Worm (Caenorhabditis elegans) whole organism, young adult: ENCODE results near the gene fbxa-47.
"Not testable (repeated sequence)": the region's sequence is repeated elsewhere in the genome, so short reads cannot be mapped to it uniquely, and the experiment has no call there.

Source experiments
- F49E8.2 ChIP-seq: sonication (generic microtip); optimal IDR thresholded peaks from 3 replicates; lab custom pipeline; 2017; ENCODE audit warnings: missing genetic modification characterization, mild to moderate bottlenecking, missing compliant biosample characterization, antibody characterized with exemption, moderate library complexity; ENCODE audit not compliant: insufficient read depth
- Y67H2A.10 ChIP-seq: fragments of 200-800 bp; sonication (Bioruptor generic); conservative IDR thresholded peaks from 2 replicates; pipeline ENCODE4 v1.3.6; 2022; ENCODE audit warnings: missing genetic modification reagents, missing genetic modification characterization, missing compliant biosample characterization
- aptf-3 ChIP-seq: fragments of 200-800 bp; sonication (Bioruptor generic); IDR thresholded peaks from 2 replicates; pipeline ENCODE4 v1.3.6; 2022; ENCODE audit warnings: missing genetic modification characterization, missing compliant biosample characterization
- tbp1 ChIP-seq: fragments of 200-800 bp; sonication (Bioruptor generic); optimal IDR thresholded peaks from 2 replicates; lab custom pipeline; 2018; ENCODE audit warnings: mild to moderate bottlenecking, missing genetic modification characterization, missing compliant biosample characterization
- unc-62 ChIP-seq: fragments of 150-350 bp; optimal IDR thresholded peaks from 2 replicates; lab custom pipeline; 2014; ENCODE audit warnings: missing biosample characterization, missing genetic modification reagents, missing genetic modification characterization

ce11 chrIII:2271016-2271590 lies 38.8 kb upstream of the fbxa-47 start:
- not testable (repeated sequence) for TF ChIP-seq aptf-3; Y67H2A.10 (GFP tag; lab: Robert Waterston, UW); tbp1 (GFP tag; lab: Kevin White, UChicago); unc-62; F49E8.2 (tag; lab: Kevin White, UChicago)
